Worm (Caenorhabditis elegans) whole organism, midembryonic: ENCODE data around the gene F46B6.12.

Experiments used
- cog-1 ChIP-seq: sonication (generic microtip); optimal IDR thresholded peaks from 2 replicates; lab custom pipeline; 2016; ENCODE audit warnings: missing genetic modification characterization, missing compliant biosample characterization
- flt-1 ChIP-seq: fragments of 200-800 bp; sonication (Bioruptor generic); IDR thresholded peaks from 2 replicates; pipeline ENCODE4 v1.3.6; 2022; ENCODE audit warnings: missing genetic modification characterization, missing compliant biosample characterization
- klf-2 ChIP-seq: fragments of 200-800 bp; sonication (Bioruptor generic); conservative IDR thresholded peaks from 2 replicates; pipeline ENCODE4 v1.3.6; 2022; ENCODE audit warnings: missing genetic modification reagents, missing genetic modification characterization, missing compliant biosample characterization
- med-1 ChIP-seq: sonication (generic microtip); optimal IDR thresholded peaks from 2 replicates; lab custom pipeline; 2017; ENCODE audit warnings: missing genetic modification characterization, mild to moderate bottlenecking, missing compliant biosample characterization, antibody characterized with exemption, missing genetic modification reagents; ENCODE audit not compliant: insufficient read depth
- ref-1 ChIP-seq: fragments of 200-800 bp; sonication (Bioruptor generic); conservative IDR thresholded peaks from 2 replicates; pipeline ENCODE4 v1.3.6; 2022; ENCODE audit warnings: missing genetic modification reagents, missing genetic modification characterization, missing compliant biosample characterization
- tab-1 ChIP-seq: fragments of 200-800 bp; sonication (Bioruptor generic); IDR thresholded peaks from 2 replicates; pipeline ENCODE4 v1.3.6; 2022; ENCODE audit warnings: missing genetic modification characterization, missing compliant biosample characterization
- ztf-23 ChIP-seq: fragments of 200-800 bp; sonication (Bioruptor generic); IDR thresholded peaks from 2 replicates; pipeline ENCODE4 v1.3.6; 2022; ENCODE audit warnings: missing genetic modification reagents, missing genetic modification characterization, missing compliant biosample characterization
- ztf-29 ChIP-seq: fragments of 200-800 bp; sonication (Bioruptor generic); IDR thresholded peaks from 2 replicates; pipeline ENCODE4 v1.3.6; 2022; ENCODE audit warnings: missing genetic modification reagents, missing genetic modification characterization, missing compliant biosample characterization

ce11 chrV:9740858-9741257, 34.8 kb downstream of the F46B6.12 start, which contains the start of gene sta-2:
- TF ChIP-seq tab-1 (GFP tag; lab: Robert Waterston, UW) = no peak
- no peak for TF ChIP-seq klf-2 (GFP tag; lab: Robert Waterston, UW)
- no peak for TF ChIP-seq med-1 (GFP tag; lab: Kevin White, UChicago)
- no peak for TF ChIP-seq flt-1
- no peak for TF ChIP-seq cog-1
- TF ChIP-seq ztf-23 (GFP tag; lab: Robert Waterston, UW) = no peak
- TF ChIP-seq ref-1 (GFP tag; lab: Robert Waterston, UW) = no peak
- TF ChIP-seq ztf-29 = no peak
